Worm (Caenorhabditis elegans) whole organism, early embryonic: ENCODE measurements around the gene Y43F8A.1.

ENCODE experiments used
- B0310.2 ChIP-seq: sonication (generic microtip); optimal IDR thresholded peaks from 2 replicates; lab custom pipeline; 2016; ENCODE audit warnings: mild to moderate bottlenecking, missing genetic modification characterization, missing compliant biosample characterization
- aly-1 ChIP-seq: sonication (generic microtip); optimal IDR thresholded peaks from 2 replicates; lab custom pipeline; 2016; ENCODE audit warnings: missing genetic modification characterization, missing compliant biosample characterization
- ama-1 ChIP-seq: fragments of 150-350 bp; optimal IDR thresholded peaks from 2 replicates; lab custom pipeline; 2014
- flt-1 ChIP-seq: fragments of 200-800 bp; sonication (Bioruptor generic); IDR thresholded peaks from 2 replicates; pipeline ENCODE4 v1.3.6; 2022; ENCODE audit warnings: missing genetic modification characterization, missing compliant biosample characterization
- tbx-37 ChIP-seq: fragments of 200-800 bp; sonication (Bioruptor generic); conservative IDR thresholded peaks from 2 replicates; pipeline ENCODE4 v1.3.6; 2022; ENCODE audit warnings: missing genetic modification reagents, missing genetic modification characterization, missing compliant biosample characterization

DNA sequence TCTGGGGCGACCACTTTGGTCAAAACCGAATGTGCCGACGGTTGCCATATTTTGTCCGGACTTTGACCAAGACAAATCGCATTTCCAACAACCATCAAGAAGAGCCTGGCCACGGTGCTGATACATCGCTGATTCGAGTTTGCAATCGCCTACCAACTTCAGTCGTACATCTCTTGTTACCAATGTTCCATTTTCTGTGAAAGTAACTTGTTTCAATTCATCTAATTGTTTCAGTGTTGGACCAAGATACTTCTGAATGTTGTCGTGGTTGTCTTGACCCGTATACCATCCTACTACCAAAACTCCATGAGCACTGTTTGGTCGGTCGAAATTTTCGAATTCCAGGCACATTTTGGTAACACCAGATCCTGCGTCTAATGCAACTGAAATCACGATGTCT is 44.9 kb upstream of the Y43F8A.1 start:
- TF ChIP-seq tbx-37 (GFP tag; lab: Robert Waterston, UW), result no peak
- TF ChIP-seq aly-1, result no peak
- TF ChIP-seq ama-1, result no peak
- TF ChIP-seq flt-1, result no peak
- TF ChIP-seq B0310.2 (tag; lab: Kevin White, UChicago), result no peak
